Worm (Caenorhabditis elegans) whole organism, L4/young adult: ENCODE measurements around the gene T05C7.9.

Experiments used
- W03F9.2 ChIP-seq: fragments of 150-350 bp; optimal IDR thresholded peaks from 2 replicates; lab custom pipeline; 2014; ENCODE audit warnings: missing biosample characterization, missing genetic modification characterization
- dao-5 ChIP-seq: sonication (generic microtip); optimal IDR thresholded peaks from 2 replicates; lab custom pipeline; 2016; ENCODE audit warnings: missing genotype, missing genetic modification characterization, moderate library complexity, missing compliant biosample characterization
- him-1 ChIP-seq: sonication (generic microtip); optimal IDR thresholded peaks from 2 replicates; lab custom pipeline; 2016; ENCODE audit warnings: missing genotype, missing genetic modification reagents, missing genetic modification characterization, missing compliant biosample characterization

ce11 chrIV:80943-81342, 1.9 kb downstream of the T05C7.9 start:
- TF ChIP-seq dao-5 (tag; lab: Kevin White, UChicago) (no peak), W03F9.2 (tag; lab: Kevin White, UChicago) (no peak), him-1 (tag; lab: Kevin White, UChicago) (no peak)
